Worm (Caenorhabditis elegans): Measurements from ENCODE around the gene C05B5.16.
"Not testable (repeated sequence)": the region's sequence is repeated elsewhere in the genome, so short reads cannot be mapped to it uniquely, and the experiment has no call there.

The C05B5.16 gene

ce11 chrIII:10037150-10037549 lies 24.9 kb downstream of the C05B5.16 start, which contains the start of gene M04D8.7:
M04D8.7 (plus strand) TSS chrIII:10037450.
- no peak for TF ChIP-seq tbx-11 (GFP tag; IDR thresholded peaks at IDR 0.05)
- TF ChIP-seq hmg-4 (GFP tag; optimal IDR thresholded peaks at IDR 0.05): no peak
- TF ChIP-seq ceh-13 (GFP tag; optimal IDR thresholded peaks at IDR 0.05): no peak
- no peak for TF ChIP-seq hmbx-1 (tag; optimal IDR thresholded peaks at IDR 0.05)
- no peak for TF ChIP-seq aly-1 (tag; optimal IDR thresholded peaks at IDR 0.05)
- TF ChIP-seq pes-1 (GFP tag; IDR thresholded peaks at IDR 0.05): no peak
- TF ChIP-seq ceh-36 (tag; optimal IDR thresholded peaks at IDR 0.05): no peak

- TF ChIP-seq hmbx-1 (tag; optimal IDR thresholded peaks at IDR 0.05) (no peak), sea-1 (GFP tag; conservative IDR thresholded peaks at IDR 0.05) (no peak), tbx-37 (GFP tag; conservative IDR thresholded peaks at IDR 0.05) (no peak), tra-4 (tag; optimal IDR thresholded peaks at IDR 0.05) (no peak), B0310.2 (tag; optimal IDR thresholded peaks at IDR 0.05) (no peak), ceh-36 (tag; optimal IDR thresholded peaks at IDR 0.05) (no peak), hmg-4 (GFP tag; optimal IDR thresholded peaks at IDR 0.05) (no peak)
These were observed 27.8 kb downstream of the C05B5.16 start, which contains the start of gene T16G12.7 for ce11 chrIII:10040013-10040412. T16G12.7 (minus strand) TSS chrIII:10040113.

- TF ChIP-seq tra-4 (tag; optimal IDR thresholded peaks at IDR 0.05) (no peak), F13C5.2 (tag; optimal IDR thresholded peaks at IDR 0.05) (no peak), flt-1 (GFP tag; IDR thresholded peaks at IDR 0.05) (no peak), aly-1 (tag; optimal IDR thresholded peaks at IDR 0.05) (no peak), ceh-36 (tag; optimal IDR thresholded peaks at IDR 0.05) (no peak), scrt-1 (GFP tag; IDR thresholded peaks at IDR 0.05) (no peak), tbx-37 (GFP tag; conservative IDR thresholded peaks at IDR 0.05) (no peak), ets-7 (tag; optimal IDR thresholded peaks at IDR 0.05) (no peak), B0310.2 (tag; optimal IDR thresholded peaks at IDR 0.05) (no peak), hmbx-1 (tag; optimal IDR thresholded peaks at IDR 0.05) (no peak), tbx-11 (GFP tag; IDR thresholded peaks at IDR 0.05) (no peak), ceh-13 (GFP tag; optimal IDR thresholded peaks at IDR 0.05) (no peak)
These were observed 37.4 kb downstream of the C05B5.16 start, which contains the start of gene T16G12.1 for ce11 chrIII:10049682-10050081. T16G12.1 (minus strand) TSS chrIII:10049857.

ce11 chrIII:10050321-10050720 lies 38.1 kb downstream of the C05B5.16 start, which contains the start of gene T16G12.3:
T16G12.3 (plus strand) TSS chrIII:10050621.
- TF ChIP-seq aly-1 (tag; optimal IDR thresholded peaks at IDR 0.05); tra-4 (tag; optimal IDR thresholded peaks at IDR 0.05); flt-1 (GFP tag; IDR thresholded peaks at IDR 0.05): not testable (repeated sequence)

- not testable (repeated sequence) for TF ChIP-seq flt-1 (GFP tag; IDR thresholded peaks at IDR 0.05); aly-1 (tag; optimal IDR thresholded peaks at IDR 0.05); tbx-37 (GFP tag; conservative IDR thresholded peaks at IDR 0.05)
These were observed 41.1 kb downstream of the C05B5.16 start, which contains the start of gene T16G12.12 for ce11 chrIII:10053312-10053711. T16G12.12 (plus strand) TSS chrIII:10053612.

- TF ChIP-seq tbx-37 (GFP tag; conservative IDR thresholded peaks at IDR 0.05) (no peak), flt-1 (GFP tag; IDR thresholded peaks at IDR 0.05) (no peak), ets-7 (tag; optimal IDR thresholded peaks at IDR 0.05) (no peak), ceh-36 (tag; optimal IDR thresholded peaks at IDR 0.05) (no peak), B0310.2 (tag; optimal IDR thresholded peaks at IDR 0.05) (no peak), hnd-1 (tag; optimal IDR thresholded peaks at IDR 0.05) (no peak), ama-1 (optimal IDR thresholded peaks at IDR 0.05) (no peak), hmbx-1 (tag; optimal IDR thresholded peaks at IDR 0.05) (no peak), tbx-11 (GFP tag; IDR thresholded peaks at IDR 0.05) (no peak), pes-1 (GFP tag; IDR thresholded peaks at IDR 0.05) (no peak), scrt-1 (GFP tag; IDR thresholded peaks at IDR 0.05) (no peak), sea-1 (GFP tag; conservative IDR thresholded peaks at IDR 0.05) (no peak), ceh-13 (GFP tag; optimal IDR thresholded peaks at IDR 0.05) (no peak), aly-1 (tag; optimal IDR thresholded peaks at IDR 0.05) (no peak), hmg-4 (GFP tag; optimal IDR thresholded peaks at IDR 0.05) (no peak), tra-4 (tag; optimal IDR thresholded peaks at IDR 0.05) (no peak), F13C5.2 (tag; optimal IDR thresholded peaks at IDR 0.05) (no peak)
These were observed 43.8 kb downstream of the C05B5.16 start, which contains the start of gene T16G12.10 for ce11 chrIII:10056033-10056432. T16G12.10 (minus strand) TSS chrIII:10056133.

- no peak for TF ChIP-seq F13C5.2 (tag; optimal IDR thresholded peaks at IDR 0.05)
- no peak for TF ChIP-seq hmg-4 (GFP tag; optimal IDR thresholded peaks at IDR 0.05)
- no peak for TF ChIP-seq B0310.2 (tag; optimal IDR thresholded peaks at IDR 0.05)
- TF ChIP-seq scrt-1 (GFP tag; IDR thresholded peaks at IDR 0.05): no peak
- TF ChIP-seq hmbx-1 (tag; optimal IDR thresholded peaks at IDR 0.05): no peak
- TF ChIP-seq ceh-36 (tag; optimal IDR thresholded peaks at IDR 0.05): no peak
- TF ChIP-seq aly-1 (tag; optimal IDR thresholded peaks at IDR 0.05): no peak
- no peak for TF ChIP-seq hnd-1 (tag; optimal IDR thresholded peaks at IDR 0.05)
- TF ChIP-seq ama-1 (optimal IDR thresholded peaks at IDR 0.05): no peak
- no peak for TF ChIP-seq tbx-11 (GFP tag; IDR thresholded peaks at IDR 0.05)
- no peak for TF ChIP-seq tra-4 (tag; optimal IDR thresholded peaks at IDR 0.05)
- no peak for TF ChIP-seq flt-1 (GFP tag; IDR thresholded peaks at IDR 0.05)
- TF ChIP-seq ets-7 (tag; optimal IDR thresholded peaks at IDR 0.05): no peak
- TF ChIP-seq tbx-37 (GFP tag; conservative IDR thresholded peaks at IDR 0.05): no peak
- no peak for TF ChIP-seq pes-1 (GFP tag; IDR thresholded peaks at IDR 0.05)
- TF ChIP-seq sea-1 (GFP tag; conservative IDR thresholded peaks at IDR 0.05): no peak
- no peak for TF ChIP-seq ceh-13 (GFP tag; optimal IDR thresholded peaks at IDR 0.05)
These were observed 45.3 kb downstream of the C05B5.16 start, which contains the start of gene T16G12.4 for ce11 chrIII:10057518-10057917. T16G12.4 (plus strand) TSS chrIII:10057818.

- no peak for TF ChIP-seq hnd-1 (tag; optimal IDR thresholded peaks at IDR 0.05)
- TF ChIP-seq pes-1 (GFP tag; IDR thresholded peaks at IDR 0.05): no peak
- no peak for TF ChIP-seq tbx-37 (GFP tag; conservative IDR thresholded peaks at IDR 0.05)
- no peak for TF ChIP-seq hmg-4 (GFP tag; optimal IDR thresholded peaks at IDR 0.05)
- no peak for TF ChIP-seq hmbx-1 (tag; optimal IDR thresholded peaks at IDR 0.05)
- no peak for TF ChIP-seq scrt-1 (GFP tag; IDR thresholded peaks at IDR 0.05)
- no peak for TF ChIP-seq flt-1 (GFP tag; IDR thresholded peaks at IDR 0.05)
- no peak for TF ChIP-seq ama-1 (optimal IDR thresholded peaks at IDR 0.05)
- no peak for TF ChIP-seq sea-1 (GFP tag; conservative IDR thresholded peaks at IDR 0.05)
- TF ChIP-seq B0310.2 (tag; optimal IDR thresholded peaks at IDR 0.05): no peak
- TF ChIP-seq tra-4 (tag; optimal IDR thresholded peaks at IDR 0.05): no peak
- TF ChIP-seq tbx-11 (GFP tag; IDR thresholded peaks at IDR 0.05): no peak
- no peak for TF ChIP-seq F13C5.2 (tag; optimal IDR thresholded peaks at IDR 0.05)
- no peak for TF ChIP-seq ceh-13 (GFP tag; optimal IDR thresholded peaks at IDR 0.05)
- TF ChIP-seq ets-7 (tag; optimal IDR thresholded peaks at IDR 0.05): no peak
- no peak for TF ChIP-seq aly-1 (tag; optimal IDR thresholded peaks at IDR 0.05)
- TF ChIP-seq ceh-36 (tag; optimal IDR thresholded peaks at IDR 0.05): no peak
These were observed 46.8 kb downstream of the C05B5.16 start, which contains the start of gene T16G12.8 for ce11 chrIII:10059002-10059401. T16G12.8 (plus strand) TSS chrIII:10059302.
